Fruit fly (Drosophila melanogaster) whole organism, embryonic: ENCODE results near the gene Uch-L5R.

Experiments
- Atf6 ChIP-seq: fragments of 200-800 bp; sonication (Bioruptor generic); IDR thresholded peaks from 2 replicates; pipeline ENCODE4 v1.3.6; 2022; ENCODE audit warnings: missing biosample characterization, missing genetic modification characterization
- CG10543 ChIP-seq: fragments of 200-800 bp; sonication (Bioruptor generic); optimal IDR thresholded peaks from 3 replicates; lab custom pipeline; 2017; ENCODE audit warnings: missing biosample characterization, mild to moderate bottlenecking, missing genetic modification characterization, moderate library complexity
- CG12299 ChIP-seq: fragments of 200-800 bp; sonication (Bioruptor generic); optimal IDR thresholded peaks from 2 replicates; lab custom pipeline; 2018; ENCODE audit warnings: missing biosample characterization, mild to moderate bottlenecking, missing genetic modification characterization
- CG1647 ChIP-seq: fragments of 200-800 bp; sonication (Bioruptor generic); optimal IDR thresholded peaks from 3 replicates; lab custom pipeline; 2016; ENCODE audit warnings: missing biosample characterization, missing genetic modification characterization
- CG17186 ChIP-seq: fragments of 200-800 bp; sonication (Bioruptor generic); optimal IDR thresholded peaks from 3 replicates; lab custom pipeline; 2017; ENCODE audit warnings: missing biosample characterization, missing genetic modification reagents, missing genetic modification characterization
- CG1792 ChIP-seq: fragments of 200-800 bp; sonication (Bioruptor generic); optimal IDR thresholded peaks from 2 replicates; lab custom pipeline; 2016; ENCODE audit warnings: missing biosample characterization, missing genetic modification characterization
- CG18011 ChIP-seq: fragments of 200-800 bp; sonication (Bioruptor generic); optimal IDR thresholded peaks from 2 replicates; lab custom pipeline; 2017; ENCODE audit warnings: missing biosample characterization, missing genetic modification characterization, mild to moderate bottlenecking, moderate library complexity, missing genotype
- CG18764 ChIP-seq: fragments of 200-800 bp; sonication (Bioruptor generic); optimal IDR thresholded peaks from 3 replicates; lab custom pipeline; 2016; ENCODE audit warnings: missing biosample characterization, missing genetic modification characterization
- CG31441 ChIP-seq: fragments of 200-800 bp; sonication (Bioruptor generic); IDR thresholded peaks from 2 replicates; pipeline ENCODE4 v1.3.6; 2022; ENCODE audit warnings: missing biosample characterization, missing genetic modification characterization
- CG32532 ChIP-seq: fragments of 200-800 bp; sonication (Bioruptor generic); IDR thresholded peaks from 2 replicates; pipeline ENCODE4 v1.3.6; 2022; ENCODE audit warnings: missing biosample characterization, missing genetic modification characterization
- CG34422 ChIP-seq: fragments of 200-800 bp; sonication (Bioruptor generic); IDR thresholded peaks from 3 replicates; pipeline ENCODE4 v1.3.6; 2022; ENCODE audit warnings: missing biosample characterization, missing genetic modification characterization
- CG5245 ChIP-seq: fragments of 200-800 bp; sonication (Bioruptor generic); optimal IDR thresholded peaks from 3 replicates; lab custom pipeline; 2016; ENCODE audit warnings: missing biosample characterization, missing genetic modification characterization
- CG6654 ChIP-seq: fragments of 200-800 bp; sonication (Bioruptor generic); optimal IDR thresholded peaks from 2 replicates; lab custom pipeline; 2017; ENCODE audit warnings: missing biosample characterization, mild to moderate bottlenecking, missing genetic modification characterization
- CG7963 ChIP-seq: fragments of 200-800 bp; sonication (Bioruptor generic); IDR thresholded peaks from 3 replicates; pipeline ENCODE4 v1.3.6; 2022; ENCODE audit warnings: missing biosample characterization, missing genetic modification characterization; ENCODE audit not compliant: partially characterized antibody
- CG9932 ChIP-seq: fragments of 200-800 bp; sonication (Bioruptor generic); IDR thresholded peaks from 2 replicates; pipeline ENCODE4 v1.3.6; 2022; ENCODE audit warnings: missing biosample characterization, missing genetic modification characterization
- D19A ChIP-seq: fragments of 200-800 bp; optimal IDR thresholded peaks from 3 replicates; lab custom pipeline; 2019; ENCODE audit warnings: missing biosample characterization, mild to moderate bottlenecking, missing genetic modification characterization, moderate library complexity
- Deaf1 ChIP-seq: fragments of 200-800 bp; optimal IDR thresholded peaks from 3 replicates; lab custom pipeline; 2019; ENCODE audit warnings: missing biosample characterization, mild to moderate bottlenecking, missing genetic modification characterization, moderate library complexity
- Dek ChIP-seq: fragments of 200-800 bp; sonication (Bioruptor generic); optimal IDR thresholded peaks from 3 replicates; lab custom pipeline; 2019; ENCODE audit warnings: missing biosample characterization, mild to moderate bottlenecking, missing genetic modification characterization, moderate library complexity
- Dref ChIP-seq: fragments of 200-800 bp; sonication (Bioruptor generic); IDR thresholded peaks from 2 replicates; pipeline ENCODE4 v1.3.6; 2022; ENCODE audit warnings: missing biosample characterization, missing genetic modification characterization
- Eip74EF ChIP-seq, 2 experiments: fragments of 200-800 bp in 1 of 2; fragments of >200 bp in 1 of 2; sonication (Bioruptor generic) in 1 of 2; optimal IDR thresholded peaks; 2 replicates each; lab custom pipeline; 2017 to 2019; ENCODE audit warnings: missing biosample characterization in 2 of 2, missing genetic modification characterization in 2 of 2, mild to moderate bottlenecking in 1 of 2, moderate library complexity in 1 of 2
- HLH3B ChIP-seq: fragments of 200-800 bp; sonication (Bioruptor generic); IDR thresholded peaks from 2 replicates; pipeline ENCODE4 v1.3.6; 2022; ENCODE audit warnings: missing biosample characterization, missing genetic modification characterization
- Hand ChIP-seq: fragments of 200-800 bp; sonication (Bioruptor generic); optimal IDR thresholded peaks from 2 replicates; lab custom pipeline; 2017; ENCODE audit warnings: mild to moderate bottlenecking, missing biosample characterization, missing genetic modification reagents, missing genetic modification characterization
- Hmr ChIP-seq: fragments of 200-800 bp; sonication (Bioruptor generic); optimal IDR thresholded peaks from 3 replicates; lab custom pipeline; 2017; ENCODE audit warnings: mild to moderate bottlenecking, missing biosample characterization, missing genetic modification reagents, missing genetic modification characterization
- Hr78 ChIP-seq, 2 experiments: fragments of 200-800 bp in 1 of 2; fragments of >200 bp in 1 of 2; sonication (Bioruptor generic) in 1 of 2; optimal IDR thresholded peaks; 2 replicates each; lab custom pipeline; 2017 to 2019; ENCODE audit warnings: missing biosample characterization in 2 of 2, missing genetic modification characterization in 2 of 2, mild to moderate bottlenecking in 1 of 2, moderate library complexity in 1 of 2
- MTF-1 ChIP-seq: fragments of 200-800 bp; sonication (Bioruptor generic); optimal IDR thresholded peaks from 2 replicates; lab custom pipeline; 2018; ENCODE audit warnings: missing biosample characterization, mild to moderate bottlenecking, missing genetic modification characterization, borderline replicate concordance
- Max ChIP-seq: fragments of 200-800 bp; sonication (Bioruptor generic); optimal IDR thresholded peaks from 2 replicates; lab custom pipeline; 2016; ENCODE audit warnings: missing biosample characterization, mild to moderate bottlenecking, missing genetic modification characterization
- NfI ChIP-seq: fragments of 200-800 bp; sonication (Bioruptor generic); optimal IDR thresholded peaks from 3 replicates; lab custom pipeline; 2018; ENCODE audit warnings: missing biosample characterization, mild to moderate bottlenecking, missing genetic modification characterization, moderate library complexity
- Rx ChIP-seq: fragments of 200-800 bp; sonication (Bioruptor generic); IDR thresholded peaks from 2 replicates; pipeline ENCODE4 v1.3.6; 2022; ENCODE audit warnings: missing biosample characterization, missing genetic modification characterization
- ap ChIP-seq: fragments of 200-800 bp; sonication (Bioruptor generic); IDR thresholded peaks from 2 replicates; pipeline ENCODE4 v1.3.6; 2022; ENCODE audit warnings: missing biosample characterization, missing genetic modification characterization
- ara ChIP-seq: fragments of 200-800 bp; sonication (Bioruptor generic); IDR thresholded peaks from 2 replicates; pipeline ENCODE4 v1.3.6; 2022; ENCODE audit warnings: missing biosample characterization, missing genetic modification characterization
- bigmax ChIP-seq: fragments of 200-800 bp; sonication (Bioruptor generic); optimal IDR thresholded peaks from 2 replicates; lab custom pipeline; 2018; ENCODE audit warnings: missing biosample characterization, mild to moderate bottlenecking, missing genetic modification characterization
- cas ChIP-seq: fragments of 200-800 bp; sonication (Bioruptor generic); IDR thresholded peaks from 2 replicates; pipeline ENCODE4 v1.3.6; 2022; ENCODE audit warnings: missing biosample characterization, missing genetic modification characterization
- ci ChIP-seq: fragments of 200-800 bp; sonication (Bioruptor generic); IDR thresholded peaks from 3 replicates; pipeline ENCODE4 v1.3.6; 2022; ENCODE audit warnings: missing biosample characterization, missing genetic modification characterization
- danr ChIP-seq: fragments of 200-800 bp; sonication (Bioruptor generic); IDR thresholded peaks from 2 replicates; pipeline ENCODE4 v1.3.6; 2022; ENCODE audit warnings: missing biosample characterization, missing genetic modification characterization
- fu2 ChIP-seq: fragments of 200-800 bp; sonication (Bioruptor generic); optimal IDR thresholded peaks from 2 replicates; lab custom pipeline; 2016; ENCODE audit warnings: missing biosample characterization, missing genetic modification characterization
- gcm2 ChIP-seq: fragments of 200-800 bp; sonication (Bioruptor generic); optimal IDR thresholded peaks from 2 replicates; lab custom pipeline; 2016; ENCODE audit warnings: missing biosample characterization, missing genetic modification characterization
- gem ChIP-seq: fragments of 200-800 bp; sonication (Bioruptor generic); optimal IDR thresholded peaks from 2 replicates; lab custom pipeline; 2019; ENCODE audit warnings: missing biosample characterization, mild to moderate bottlenecking, missing genetic modification characterization, moderate library complexity
- jumu ChIP-seq: fragments of 200-800 bp; sonication (Bioruptor generic); optimal IDR thresholded peaks from 3 replicates; lab custom pipeline; 2016; ENCODE audit warnings: missing biosample characterization, missing genetic modification characterization
- ken ChIP-seq: fragments of 200-800 bp; sonication (Bioruptor generic); IDR thresholded peaks from 3 replicates; pipeline ENCODE4 v1.3.6; 2022; ENCODE audit warnings: missing biosample characterization, missing genetic modification characterization
- otp ChIP-seq: fragments of 200-800 bp; sonication (Bioruptor generic); IDR thresholded peaks from 3 replicates; pipeline ENCODE4, ENCODE4 v1.3.6; 2022; ENCODE audit warnings: missing biosample characterization, missing genetic modification characterization
- pan ChIP-seq, 4 experiments: fragments of >200 bp in 3 of 4; fragments of 200-800 bp in 1 of 4; sonication (Bioruptor generic) in 1 of 4; optimal IDR thresholded peaks in 3 of 4; IDR thresholded peaks in 1 of 4; 2 replicates each; pipeline versions ENCODE4 v1.3.6 to Lab custom; 2017 to 2022; ENCODE audit warnings: missing biosample characterization in 2 of 4, missing genetic modification characterization in 2 of 4, mixed read lengths in 1 of 4
- pfk ChIP-seq: fragments of 200-800 bp; sonication (Bioruptor generic); optimal IDR thresholded peaks from 2 replicates; lab custom pipeline; 2018; ENCODE audit warnings: missing biosample characterization, mild to moderate bottlenecking, missing genetic modification characterization, moderate library complexity
- scrt ChIP-seq: fragments of 200-800 bp; sonication (Bioruptor generic); optimal IDR thresholded peaks from 2 replicates; lab custom pipeline; 2018; ENCODE audit warnings: missing biosample characterization, mild to moderate bottlenecking, missing genetic modification characterization, moderate library complexity
- sd ChIP-seq: fragments of 200-800 bp; sonication (Bioruptor generic); optimal IDR thresholded peaks from 3 replicates; lab custom pipeline; 2018; ENCODE audit warnings: missing biosample characterization, mild to moderate bottlenecking, missing genetic modification characterization, moderate library complexity
- slbo ChIP-seq: fragments of 200-800 bp; sonication (Bioruptor generic); IDR thresholded peaks from 2 replicates; pipeline ENCODE4 v1.3.6; 2022; ENCODE audit warnings: missing biosample characterization, missing genetic modification characterization
- slp2 ChIP-seq: fragments of 200-800 bp; sonication (Bioruptor generic); optimal IDR thresholded peaks from 2 replicates; lab custom pipeline; 2016; ENCODE audit warnings: missing biosample characterization, missing genetic modification characterization
- twi ChIP-seq: fragments of 200-800 bp; optimal IDR thresholded peaks from 2 replicates; lab custom pipeline; 2019; ENCODE audit warnings: missing biosample characterization, mild to moderate bottlenecking, missing genetic modification characterization, moderate library complexity
- unpg ChIP-seq: fragments of 200-800 bp; sonication (Bioruptor generic); optimal IDR thresholded peaks from 3 replicates; lab custom pipeline; 2018; ENCODE audit warnings: missing biosample characterization, mild to moderate bottlenecking, missing genetic modification characterization, moderate library complexity
- wdn ChIP-seq: fragments of 200-800 bp; sonication (Bioruptor generic); IDR thresholded peaks from 2 replicates; pipeline ENCODE4 v1.3.6; 2022; ENCODE audit warnings: missing biosample characterization, missing genetic modification characterization

Gene Uch-L5R

dm6 chrX:12028825-12029514, 27.5 kb downstream of the Uch-L5R start, which contains the start of gene Usp7 (continued):
- TF ChIP-seq CG9932 (GFP tag; lab: Robert Waterston, UW) (peak; percentile 68), CG18011 (GFP tag; lab: Kevin White, UChicago) (no peak), sd (no peak), Hr78 (GFP tag; optimal IDR thresholded peaks at IDR 0.05; lab: Kevin White, UChicago) (no peak), pfk (GFP tag; lab: Kevin White, UChicago) (peak; percentile 71), jumu (no peak), CG7963 (GFP tag; lab: Robert Waterston, UW) (peak; percentile 95), ken (no peak), CG34422 (GFP tag; lab: Robert Waterston, UW) (no peak), D19A (peak; percentile 7), Dref (GFP tag; lab: Robert Waterston, UW) (peak; percentile 98), slbo (GFP tag; lab: Robert Waterston, UW) (peak; percentile 54), CG17186 (GFP tag; lab: Kevin White, UChicago) (peak; percentile 42), wdn (GFP tag; lab: Robert Waterston, UW) (no peak), CG10543 (GFP tag; lab: Kevin White, UChicago) (no peak), ci (GFP tag; lab: Robert Waterston, UW) (peak; percentile 61; the same call in 1 of the 3 replicates), CG31441 (GFP tag; lab: Robert Waterston, UW) (no peak; the same call in 1 of the 2 replicates), cas (no peak), danr (GFP tag; lab: Robert Waterston, UW) (no peak), CG12299 (tag; lab: Kevin White, UChicago) (no peak), Hmr (GFP tag; lab: Kevin White, UChicago) (no peak), MTF-1 (GFP tag; lab: Kevin White, UChicago) (peak; percentile 49), otp (GFP tag; lab: Robert Waterston, UW) (no peak), Dek (tag; lab: Kevin White, UChicago) (no peak), CG5245 (GFP tag; lab: Kevin White, UChicago) (no peak), NfI (GFP tag; lab: Kevin White, UChicago) (no peak), bigmax (GFP tag; lab: Kevin White, UChicago) (no peak), Rx (peak; percentile 15; the same call in 1 of the 2 replicates), CG1792 (GFP tag; lab: Kevin White, UChicago) (no peak), CG18764 (GFP tag; lab: Kevin White, UChicago) (no peak), fu2 (GFP tag; lab: Kevin White, UChicago) (no peak), unpg (no peak), twi (tag; lab: Kevin White, UChicago) (peak; percentile 30), slp2 (GFP tag; lab: Kevin White, UChicago) (no peak), gcm2 (no peak), Deaf1 (tag; lab: Kevin White, UChicago) (no peak), scrt (GFP tag; lab: Kevin White, UChicago) (no peak), ap (GFP tag; lab: Robert Waterston, UW) (no peak), Hand (peak; percentile 7), ara (GFP tag; lab: Robert Waterston, UW) (no peak), Max (GFP tag; lab: Kevin White, UChicago) (peak; percentile 17), Eip74EF (GFP tag; optimal IDR thresholded peaks at IDR 0.05; lab: Kevin White, UChicago) (no peak), gem (tag; lab: Kevin White, UChicago) (no peak), Atf6 (GFP tag; lab: Robert Waterston, UW) (no peak), HLH3B (GFP tag; lab: Robert Waterston, UW) (no peak; the same call in 1 of the 2 replicates), CG1647 (no peak), pan (optimal IDR thresholded peaks at IDR 0.05; lab: Kevin White, UChicago) (no peak), pan (GFP tag; optimal IDR thresholded peaks at IDR 0.05 in 1 of 2, IDR thresholded peaks at IDR 0.05 in 1 of 2) (no peak), CG32532 (GFP tag; lab: Robert Waterston, UW) (peak; percentile 55; the same call in 1 of the 2 replicates), CG6654 (GFP tag; lab: Kevin White, UChicago) (no peak)
